Worm (Caenorhabditis elegans): ENCODE results near the gene twk-21.
A peak's percentile ranks its signal among the peaks of the same experiment; 100 is the strongest.

twk-21 gene

ce11 chrX:16327229-16327628, 27.5 kb downstream of the twk-21 start:
- TF ChIP-seq sdc-2 (tag; optimal IDR thresholded peaks at IDR 0.05) (peak; percentile 96), eyg-1 (tag; optimal IDR thresholded peaks at IDR 0.05) (no peak), dmd-4 (tag; optimal IDR thresholded peaks at IDR 0.05; ENCODE audit: borderline replicate concordance) (no peak)

ce11 chrX:16328328-16328727, 28.6 kb downstream of the twk-21 start, which contains the start of gene C11G6.2:
C11G6.2 (plus strand) TSS chrX:16328628.
- TF ChIP-seq hlh-30 (tag; optimal IDR thresholded peaks at IDR 0.05; ENCODE audit: insufficient read depth) (no peak), T23F11.4 (GFP tag; optimal IDR thresholded peaks at IDR 0.05) (no peak), ceh-19 (GFP tag; optimal IDR thresholded peaks at IDR 0.05) (no peak), zip-5 (tag; optimal IDR thresholded peaks at IDR 0.05) (no peak)

ce11 chrX:16331425-16331824, 31.7 kb downstream of the twk-21 start:
- TF ChIP-seq fax-1 (tag; optimal IDR thresholded peaks at IDR 0.05) = no peak
- TF ChIP-seq lin-11 (tag; optimal IDR thresholded peaks at IDR 0.05) = no peak
- no peak for TF ChIP-seq sox-2 (GFP tag; IDR thresholded peaks at IDR 0.05)
- TF ChIP-seq ahr-1 (tag; optimal IDR thresholded peaks at IDR 0.05) = no peak
- no peak for TF ChIP-seq ceh-31 (tag; optimal IDR thresholded peaks at IDR 0.05)
- TF ChIP-seq eyg-1 (tag; optimal IDR thresholded peaks at IDR 0.05) = no peak
- TF ChIP-seq ceh-24 (tag; optimal IDR thresholded peaks at IDR 0.05) = no peak
- TF ChIP-seq ceh-30 (tag; optimal IDR thresholded peaks at IDR 0.05) = no peak
- TF ChIP-seq T23F11.4 (GFP tag; optimal IDR thresholded peaks at IDR 0.05) = no peak
- no peak for TF ChIP-seq ceh-6 (GFP tag; optimal IDR thresholded peaks at IDR 0.05)
- TF ChIP-seq ref-2 (tag; optimal IDR thresholded peaks at IDR 0.05) = no peak
- no peak for TF ChIP-seq F13H6.1 (tag; optimal IDR thresholded peaks at IDR 0.05)
- TF ChIP-seq unc-55 (GFP tag; optimal IDR thresholded peaks at IDR 0.05) = no peak

ce11 chrX:16331932-16332485, 32.3 kb downstream of the twk-21 start, which contains the start of gene taf-3:
taf-3 (plus strand) TSS chrX:16332435.
- no peak for TF ChIP-seq ceh-9 (tag; optimal IDR thresholded peaks at IDR 0.05)
- no peak for TF ChIP-seq ceh-34 (tag; optimal IDR thresholded peaks at IDR 0.05)
- peak; percentile 59 for TF ChIP-seq sdc-2 (tag; optimal IDR thresholded peaks at IDR 0.05)
- no peak for TF ChIP-seq C08G9.2 (tag; optimal IDR thresholded peaks at IDR 0.05)
- no peak for TF ChIP-seq pros-1 (tag; optimal IDR thresholded peaks at IDR 0.05)
- TF ChIP-seq Y22D7AL.16 (tag; optimal IDR thresholded peaks at IDR 0.05) = no peak
- TF ChIP-seq C38D4.7 (GFP tag; optimal IDR thresholded peaks at IDR 0.05) = no peak
- no peak for TF ChIP-seq lin-11 (tag; optimal IDR thresholded peaks at IDR 0.05)
- no peak for TF ChIP-seq ttx-3 (tag; optimal IDR thresholded peaks at IDR 0.05)
- TF ChIP-seq ceh-22 (tag; optimal IDR thresholded peaks at IDR 0.05) = no peak
- peak; percentile 59 for TF ChIP-seq unc-55 (GFP tag; optimal IDR thresholded peaks at IDR 0.05)
- TF ChIP-seq fax-1 (tag; optimal IDR thresholded peaks at IDR 0.05) = no peak
- TF ChIP-seq K02D7.2 (tag; optimal IDR thresholded peaks at IDR 0.05) = no peak
- TF ChIP-seq ceh-24 (tag; optimal IDR thresholded peaks at IDR 0.05) = no peak
- TF ChIP-seq che-1 (tag; optimal IDR thresholded peaks at IDR 0.05) = no peak
- no peak for TF ChIP-seq pag-3 (tag; optimal IDR thresholded peaks at IDR 0.05; ENCODE audit: borderline replicate concordance)
- TF ChIP-seq ahr-1 (tag; optimal IDR thresholded peaks at IDR 0.05) = no peak
- TF ChIP-seq ceh-45 (GFP tag; IDR thresholded peaks at IDR 0.05) = no peak
- peak; percentile 36 for TF ChIP-seq unc-42 (tag; optimal IDR thresholded peaks at IDR 0.05)
- no peak for TF ChIP-seq fkh-6 (tag; optimal IDR thresholded peaks at IDR 0.05)
- TF ChIP-seq pha-4 (tag; optimal IDR thresholded peaks at IDR 0.05) = no peak
- peak; percentile 48 for TF ChIP-seq tbx-2 (tag; optimal IDR thresholded peaks at IDR 0.05)
- no peak for TF ChIP-seq T23F11.4 (GFP tag; optimal IDR thresholded peaks at IDR 0.05)
- no peak for TF ChIP-seq sox-4 (tag; optimal IDR thresholded peaks at IDR 0.05)
- no peak for TF ChIP-seq pat-9 (tag; optimal IDR thresholded peaks at IDR 0.05)
- no peak for TF ChIP-seq odd-2 (tag; optimal IDR thresholded peaks at IDR 0.05)
- TF ChIP-seq ets-4 (tag; optimal IDR thresholded peaks at IDR 0.05) = no peak
- TF ChIP-seq K09A11.1 (tag; optimal IDR thresholded peaks at IDR 0.05; ENCODE audit: insufficient read depth) = no peak
- peak; percentile 17 for TF ChIP-seq nfya-1 (tag; optimal IDR thresholded peaks at IDR 0.05)
- TF ChIP-seq unc-3 (GFP tag; conservative IDR thresholded peaks at IDR 0.05) = no peak
- no peak for TF ChIP-seq unc-3 (tag; optimal IDR thresholded peaks at IDR 0.05)
- no peak for TF ChIP-seq ama-1 (optimal IDR thresholded peaks at IDR 0.05)
- TF ChIP-seq eyg-1 (tag; optimal IDR thresholded peaks at IDR 0.05) = no peak
- no peak for TF ChIP-seq tbx-7 (tag; optimal IDR thresholded peaks at IDR 0.05)
- no peak for TF ChIP-seq ceh-6 (GFP tag; optimal IDR thresholded peaks at IDR 0.05)
- peak; percentile 5 for TF ChIP-seq ceh-18 (tag; optimal IDR thresholded peaks at IDR 0.05)
- TF ChIP-seq elt-2 (tag; optimal IDR thresholded peaks at IDR 0.05) = no peak
